Worm (Caenorhabditis elegans): ENCODE data around the gene sax-1.

DNA sequence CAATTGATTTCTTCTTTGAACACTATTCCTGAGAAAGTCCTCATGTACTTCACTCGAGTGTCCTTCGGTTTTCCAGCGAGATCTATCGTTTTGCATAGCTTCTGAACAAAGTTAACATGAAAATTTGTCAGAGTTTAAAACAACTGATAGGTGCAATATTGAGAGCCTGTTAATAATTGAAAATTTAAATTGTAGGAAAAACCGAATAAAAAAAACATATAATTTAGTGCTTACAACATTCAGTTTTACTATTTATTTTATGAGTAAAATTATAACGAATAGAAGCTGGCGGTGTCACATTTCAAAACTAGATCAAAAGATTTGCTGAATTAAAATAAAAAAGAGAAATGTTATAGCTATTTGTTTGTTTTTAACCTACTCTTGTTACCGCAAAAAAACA lies 43.2 kb upstream of the sax-1 start, which contains the start of gene C02F12.8:
- no peak for TF ChIP-seq snpc-4 (GFP tag; optimal IDR thresholded peaks at IDR 0.05)
- no peak for TF ChIP-seq snpc-4 (tag; optimal IDR thresholded peaks at IDR 0.05)
- TF ChIP-seq snpc-3.4 (tag; optimal IDR thresholded peaks at IDR 0.05), result no peak
- TF ChIP-seq T26A5.8 (tag; optimal IDR thresholded peaks at IDR 0.05), result no peak
- TF ChIP-seq let-607 (tag; optimal IDR thresholded peaks at IDR 0.05), result no peak
- TF ChIP-seq lag-1 (GFP tag; IDR thresholded peaks at IDR 0.05), result no peak
- TF ChIP-seq ceh-100 (GFP tag; IDR thresholded peaks at IDR 0.05), result no peak
- TF ChIP-seq nfya-1 (tag; optimal IDR thresholded peaks at IDR 0.05; ENCODE audit: borderline replicate concordance, insufficient read depth), result no peak

Measured in whole organism, young adult.